Worm (Caenorhabditis elegans): Measurements from ENCODE around the gene C06B3.16.

ce11 chrV:13909400-13909799, 21.9 kb upstream of the C06B3.16 start, which contains the start of gene C06B3.7:
- no peak for TF ChIP-seq F52B5.7 (tag; optimal IDR thresholded peaks at IDR 0.05)
- TF ChIP-seq B0336.3 (GFP tag; IDR thresholded peaks at IDR 0.05), result no peak
